Worm (Caenorhabditis elegans) whole organism, L2 larva: ENCODE data around the gene F47G3.4.

Source experiments
- ama-1 ChIP-seq: fragments of 150-350 bp; optimal IDR thresholded peaks from 2 replicates; lab custom pipeline; 2018; ENCODE audit warnings: inconsistent platforms
- ceh-16 ChIP-seq: fragments of 150-350 bp; optimal IDR thresholded peaks from 2 replicates; lab custom pipeline; 2014; ENCODE audit warnings: missing biosample characterization, missing genetic modification characterization
- ceh-82 ChIP-seq: fragments of 150-350 bp; optimal IDR thresholded peaks from 2 replicates; lab custom pipeline; 2014; ENCODE audit warnings: missing biosample characterization, missing genetic modification characterization
- crh-2 ChIP-seq: sonication (generic microtip); optimal IDR thresholded peaks from 2 replicates; lab custom pipeline; 2017; ENCODE audit warnings: missing biosample characterization, missing genetic modification characterization
- dmd-4 ChIP-seq: sonication (generic microtip); optimal IDR thresholded peaks from 2 replicates; lab custom pipeline; 2017; ENCODE audit warnings: missing biosample characterization, missing genetic modification characterization
- egl-27 ChIP-seq: sonication (generic microtip); optimal IDR thresholded peaks from 3 replicates; lab custom pipeline; 2017; ENCODE audit warnings: missing biosample characterization, missing genetic modification reagents, missing genetic modification characterization
- mab-5 ChIP-seq: fragments of 150-350 bp; optimal IDR thresholded peaks from 2 replicates; lab custom pipeline; 2014; ENCODE audit warnings: missing biosample characterization, missing genetic modification characterization
- nhr-25 ChIP-seq: fragments of 150-350 bp; sonication (generic microtip); optimal IDR thresholded peaks from 3 replicates; lab custom pipeline; 2014; ENCODE audit warnings: missing biosample characterization, missing genetic modification characterization
- unc-62 ChIP-seq: fragments of 150-350 bp; optimal IDR thresholded peaks from 2 replicates; lab custom pipeline; 2014; ENCODE audit warnings: missing biosample characterization, missing genetic modification reagents, missing genetic modification characterization

- TF ChIP-seq ceh-82 (tag; lab: Kevin White, UChicago): no peak
- no peak for TF ChIP-seq nhr-25 (tag; lab: Kevin White, UChicago)
- TF ChIP-seq mab-5 (tag; lab: Kevin White, UChicago): no peak
- TF ChIP-seq dmd-4 (tag; lab: Kevin White, UChicago): no peak
- TF ChIP-seq ama-1: no peak
- no peak for TF ChIP-seq egl-27 (tag; lab: Kevin White, UChicago)
- TF ChIP-seq unc-62: no peak
- no peak for TF ChIP-seq crh-2
- TF ChIP-seq ceh-16 (tag; lab: Kevin White, UChicago): no peak
Observed at ce11 chrX:2344666-2345065, 36.7 kb upstream of the F47G3.4 start, which contains the start of gene nlp-2.
